Worm (Caenorhabditis elegans) whole organism, L1 larva: ENCODE data around the gene B0547.2.
A peak's percentile ranks its signal among the peaks of the same experiment; 100 is the strongest.

Experiments used
- C04F5.9 ChIP-seq: sonication (generic microtip); optimal IDR thresholded peaks from 2 replicates; lab custom pipeline; 2016; ENCODE audit warnings: missing genetic modification characterization, missing compliant biosample characterization
- F16B12.6 ChIP-seq: fragments of 150-350 bp; optimal IDR thresholded peaks from 2 replicates; lab custom pipeline; 2014; ENCODE audit warnings: missing biosample characterization, missing genetic modification characterization
- aly-2 ChIP-seq: fragments of 150-350 bp; optimal IDR thresholded peaks from 2 replicates; lab custom pipeline; 2014; ENCODE audit warnings: missing biosample characterization, missing genetic modification characterization
- ceh-8 ChIP-seq: fragments of 200-800 bp; sonication (Bioruptor generic); optimal IDR thresholded peaks from 2 replicates; lab custom pipeline; 2018; ENCODE audit warnings: mild to moderate bottlenecking, missing genetic modification characterization, moderate library complexity, missing compliant biosample characterization
- ceh-82 ChIP-seq, 3 experiments: fragments of 150-350 bp in 1 of 3; sonication (generic microtip) in 2 of 3; optimal IDR thresholded peaks; 2 replicates each; lab custom pipeline; 2014 to 2017; ENCODE audit warnings: missing biosample characterization in 3 of 3, missing genetic modification characterization in 3 of 3
- ceh-88 ChIP-seq: fragments of 200-800 bp; sonication (Bioruptor generic); IDR thresholded peaks from 2 replicates; pipeline ENCODE4 v1.3.6; 2022; ENCODE audit warnings: missing genetic modification characterization, missing compliant biosample characterization
- efl-3 ChIP-seq: fragments of 200-800 bp; sonication (Bioruptor generic); optimal IDR thresholded peaks from 2 replicates; lab custom pipeline; 2018; ENCODE audit warnings: mild to moderate bottlenecking, missing genetic modification characterization, missing compliant biosample characterization
- egl-27 ChIP-seq, 2 experiments: fragments of 150-350 bp in 1 of 2; sonication (generic microtip); optimal IDR thresholded peaks; 3 replicates each; lab custom pipeline; 2017 to 2018; ENCODE audit warnings: missing biosample characterization in 2 of 2, missing genetic modification characterization in 2 of 2, missing genetic modification reagents in 2 of 2
- elt-2 ChIP-seq: sonication (generic microtip); optimal IDR thresholded peaks from 2 replicates; lab custom pipeline; 2016; ENCODE audit warnings: missing genetic modification characterization, mild to moderate bottlenecking, inconsistent platforms, missing compliant biosample characterization, missing genetic modification reagents
- elt-3 ChIP-seq, 6 experiments: fragments of 150-350 bp in 1 of 6; sonication (generic microtip); optimal IDR thresholded peaks; 2 replicates each; lab custom pipeline; 2017 to 2018; ENCODE audit warnings: missing biosample characterization in 6 of 6, missing genetic modification characterization in 6 of 6, inconsistent platforms in 1 of 6
- fkh-10 ChIP-seq: sonication (generic microtip); optimal IDR thresholded peaks from 2 replicates; lab custom pipeline; 2017; ENCODE audit warnings: missing biosample characterization, missing genetic modification reagents, missing genetic modification characterization
- fos-1 ChIP-seq: fragments of 150-350 bp; optimal IDR thresholded peaks from 2 replicates; lab custom pipeline; 2014; ENCODE audit warnings: missing biosample characterization, missing genetic modification characterization
- hpl-2 ChIP-seq: fragments of 150-350 bp; optimal IDR thresholded peaks from 2 replicates; lab custom pipeline; 2014; ENCODE audit warnings: missing biosample characterization, missing genetic modification reagents, missing genetic modification characterization
- jun-1 ChIP-seq: fragments of 150-350 bp; optimal IDR thresholded peaks from 2 replicates; lab custom pipeline; 2014; ENCODE audit warnings: missing biosample characterization, missing genetic modification reagents, missing genetic modification characterization
- lin-14 ChIP-seq: fragments of 200-800 bp; sonication (Bioruptor generic); optimal IDR thresholded peaks from 2 replicates; lab custom pipeline; 2018; ENCODE audit warnings: mild to moderate bottlenecking, missing genetic modification characterization, moderate library complexity, missing compliant biosample characterization
- lin-39 ChIP-seq: fragments of 150-350 bp; optimal IDR thresholded peaks from 2 replicates; lab custom pipeline; 2014; ENCODE audit warnings: missing biosample characterization, missing genetic modification reagents, missing genetic modification characterization
- lir-3 ChIP-seq: sonication (generic microtip); optimal IDR thresholded peaks from 2 replicates; lab custom pipeline; 2016; ENCODE audit warnings: mild to moderate bottlenecking, missing genetic modification characterization, moderate library complexity, missing compliant biosample characterization; ENCODE audit not compliant: poor library complexity
- lsy-2 ChIP-seq, 2 experiments: fragments of 150-350 bp; optimal IDR thresholded peaks; 2 replicates each; lab custom pipeline; 2014; ENCODE audit warnings: missing biosample characterization in 2 of 2, missing genetic modification characterization in 2 of 2
- mab-9 ChIP-seq: fragments of 200-800 bp; sonication (Bioruptor generic); IDR thresholded peaks from 2 replicates; pipeline ENCODE4 v1.3.6; 2022; ENCODE audit warnings: missing genetic modification reagents, missing genetic modification characterization, missing compliant biosample characterization
- mep-1 ChIP-seq: fragments of 150-350 bp; optimal IDR thresholded peaks from 2 replicates; lab custom pipeline; 2014; ENCODE audit warnings: missing biosample characterization, missing genetic modification characterization
- nhr-11 ChIP-seq: fragments of 150-350 bp; optimal IDR thresholded peaks from 2 replicates; lab custom pipeline; 2014; ENCODE audit warnings: missing biosample characterization, missing genetic modification characterization
- nhr-20 ChIP-seq: sonication (generic microtip); optimal IDR thresholded peaks from 2 replicates; lab custom pipeline; 2016; ENCODE audit warnings: mild to moderate bottlenecking, missing genetic modification characterization, missing compliant biosample characterization
- nhr-237 ChIP-seq: fragments of 150-350 bp; optimal IDR thresholded peaks from 2 replicates; lab custom pipeline; 2014; ENCODE audit warnings: missing biosample characterization, missing genetic modification characterization
- nhr-71 ChIP-seq: sonication (generic microtip); optimal IDR thresholded peaks from 2 replicates; lab custom pipeline; 2016; ENCODE audit warnings: mild to moderate bottlenecking, missing genetic modification characterization, moderate library complexity, missing compliant biosample characterization
- nhr-77 ChIP-seq: fragments of 150-350 bp; optimal IDR thresholded peaks from 2 replicates; lab custom pipeline; 2014; ENCODE audit warnings: missing biosample characterization, missing genetic modification characterization
- nhr-85 ChIP-seq: sonication (generic microtip); peaks from one replicate; lab custom pipeline; 2016; ENCODE audit warnings: missing genetic modification characterization, inconsistent platforms, missing compliant biosample characterization
- pax-3 ChIP-seq: fragments of 200-800 bp; sonication (Bioruptor generic); optimal IDR thresholded peaks from 2 replicates; lab custom pipeline; 2018; ENCODE audit warnings: mild to moderate bottlenecking, missing genetic modification characterization, moderate library complexity, missing compliant biosample characterization
- skn-1 ChIP-seq: fragments of 150-350 bp; optimal IDR thresholded peaks from 2 replicates; lab custom pipeline; 2014; ENCODE audit warnings: missing biosample characterization, missing genetic modification characterization
- snu-23 ChIP-seq: sonication (generic microtip); optimal IDR thresholded peaks from 2 replicates; lab custom pipeline; 2016; ENCODE audit warnings: missing genetic modification characterization, missing compliant biosample characterization
- sox-4 ChIP-seq: sonication (generic microtip); optimal IDR thresholded peaks from 2 replicates; lab custom pipeline; 2016; ENCODE audit warnings: missing genetic modification characterization, missing compliant biosample characterization
- unc-30 ChIP-seq: sonication (generic microtip); optimal IDR thresholded peaks from 2 replicates; lab custom pipeline; 2017; ENCODE audit warnings: missing biosample characterization, missing genetic modification characterization
- unc-62 ChIP-seq: fragments of 150-350 bp; optimal IDR thresholded peaks from 2 replicates; lab custom pipeline; 2014; ENCODE audit warnings: missing biosample characterization, missing genetic modification reagents, missing genetic modification characterization
- unc-98 ChIP-seq: fragments of 200-800 bp; sonication (Bioruptor generic); IDR thresholded peaks from 2 replicates; pipeline ENCODE4 v1.3.6; 2022; ENCODE audit warnings: missing genetic modification characterization, missing compliant biosample characterization
- vab-15 ChIP-seq: sonication (generic microtip); optimal IDR thresholded peaks from 2 replicates; lab custom pipeline; 2017; ENCODE audit warnings: missing genotype, mild to moderate bottlenecking, missing genetic modification characterization, missing compliant biosample characterization
- zag-1 ChIP-seq: fragments of 150-350 bp; optimal IDR thresholded peaks from 2 replicates; lab custom pipeline; 2014; ENCODE audit warnings: missing biosample characterization, missing genetic modification characterization

The B0547.2 gene

ce11 chrIV:5666115-5667028, 20.6 kb downstream of the B0547.2 start:
- no peak for TF ChIP-seq pax-3 (tag; lab: Kevin White, UChicago)
- TF ChIP-seq elt-2 (tag; lab: Kevin White, UChicago): peak; percentile 40
- no peak for TF ChIP-seq hpl-2
- no peak for TF ChIP-seq lin-39
- peak; percentile 12 for TF ChIP-seq nhr-71
- TF ChIP-seq unc-30: no peak
- no peak for TF ChIP-seq zag-1 (tag; lab: Kevin White, UChicago)
- TF ChIP-seq, all 84 proteins: peak for 2

ce11 chrIV:5667191-5667590, 21.4 kb downstream of the B0547.2 start:
- TF ChIP-seq ceh-82 (tag; optimal IDR thresholded peaks at IDR 0.05; lab: Kevin White, UChicago) (peak in 1 of 3 experiments; percentile 4), snu-23 (GFP tag; lab: Kevin White, UChicago) (no peak), sox-4 (tag; lab: Kevin White, UChicago) (no peak), lin-14 (GFP tag; lab: Kevin White, UChicago) (peak; percentile 57), jun-1 (tag; lab: Kevin White, UChicago) (no peak), mep-1 (tag; lab: Kevin White, UChicago) (peak; percentile 39), unc-98 (GFP tag; lab: Robert Waterston, UW) (no peak), elt-3 (tag; optimal IDR thresholded peaks at IDR 0.05; lab: Kevin White, UChicago) (no peak)
- TF ChIP-seq, all 84 proteins: peak for 3

ce11 chrIV:5669459-5669858, 23.7 kb downstream of the B0547.2 start, which contains the start of gene T19E7.6:
TSS of gene T19E7.6 (minus strand) at chrIV:5669503.
- peak in 1 of 6 experiments; percentile 45 for TF ChIP-seq elt-3 (tag; optimal IDR thresholded peaks at IDR 0.05; lab: Kevin White, UChicago)
- TF ChIP-seq F16B12.6: no peak
- TF ChIP-seq, all 84 proteins: peak for 1

ce11 chrIV:5671325-5671724, 25.5 kb downstream of the B0547.2 start:
- no peak for TF ChIP-seq zag-1 (tag; lab: Kevin White, UChicago)
- peak; percentile 57 for TF ChIP-seq nhr-85
- TF ChIP-seq ceh-82 (tag; optimal IDR thresholded peaks at IDR 0.05; lab: Kevin White, UChicago): no peak
- no peak for TF ChIP-seq fos-1
- no peak for TF ChIP-seq nhr-11 (tag; lab: Kevin White, UChicago)
- no peak for TF ChIP-seq ceh-8 (GFP tag; lab: Kevin White, UChicago)

ce11 chrIV:5674435-5674834, 28.6 kb downstream of the B0547.2 start, which contains the start of gene srd-5:
TSS of gene srd-5 (minus strand) at chrIV:5674535.
- TF ChIP-seq elt-3 (tag; optimal IDR thresholded peaks at IDR 0.05; lab: Kevin White, UChicago) (no peak), nhr-237 (tag; lab: Kevin White, UChicago) (no peak), unc-30 (no peak), lir-3 (tag; lab: Kevin White, UChicago) (no peak), nhr-77 (tag; lab: Kevin White, UChicago) (no peak), efl-3 (GFP tag; lab: Kevin White, UChicago) (no peak), egl-27 (tag; optimal IDR thresholded peaks at IDR 0.05; lab: Kevin White, UChicago) (no peak), skn-1 (tag; lab: Kevin White, UChicago) (no peak), zag-1 (tag; lab: Kevin White, UChicago) (no peak), fkh-10 (GFP tag; lab: Kevin White, UChicago) (no peak), C04F5.9 (tag; lab: Kevin White, UChicago) (no peak), unc-62 (GFP tag; lab: Kevin White, UChicago) (no peak)

ce11 chrIV:5678044-5678443, 32.2 kb downstream of the B0547.2 start, which contains the start of gene C55C3.4:
TSS of gene C55C3.4 (minus strand) at chrIV:5678144.
- TF ChIP-seq lir-3 (tag; lab: Kevin White, UChicago): no peak
- no peak for TF ChIP-seq mep-1 (tag; lab: Kevin White, UChicago)
- no peak for TF ChIP-seq skn-1 (tag; lab: Kevin White, UChicago)
- no peak for TF ChIP-seq nhr-20
- no peak for TF ChIP-seq nhr-85
- TF ChIP-seq vab-15: no peak
- no peak for TF ChIP-seq mab-9
- TF ChIP-seq lsy-2 (tag; optimal IDR thresholded peaks at IDR 0.05; lab: Kevin White, UChicago): no peak
- TF ChIP-seq ceh-88: no peak
- TF ChIP-seq aly-2 (tag; lab: Kevin White, UChicago): no peak
